Worm (Caenorhabditis elegans) whole organism, young adult: ENCODE results near the gene F34H10.1.

Experiments used
- B0019.2 ChIP-seq: fragments of 200-800 bp; sonication (Bioruptor generic); conservative IDR thresholded peaks from 2 replicates; pipeline ENCODE4 v1.3.6; 2022; ENCODE audit warnings: missing genetic modification reagents, missing genetic modification characterization, missing compliant biosample characterization
- C17E4.6 ChIP-seq: fragments of 200-800 bp; sonication (Bioruptor generic); IDR thresholded peaks from 2 replicates; pipeline ENCODE4 v1.3.6; 2022; ENCODE audit warnings: missing genetic modification reagents, missing genetic modification characterization, missing compliant biosample characterization
- D2030.7 ChIP-seq: fragments of 200-800 bp; sonication (Bioruptor generic); IDR thresholded peaks from 2 replicates; pipeline ENCODE4 v1.3.6; 2022; ENCODE audit warnings: missing genetic modification reagents, missing genetic modification characterization, missing compliant biosample characterization
- F23B12.7 ChIP-seq: sonication (generic microtip); optimal IDR thresholded peaks from 2 replicates; lab custom pipeline; 2017; ENCODE audit warnings: missing genetic modification characterization, mild to moderate bottlenecking, missing compliant biosample characterization, antibody characterized with exemption, moderate library complexity; ENCODE audit not compliant: insufficient read depth
- F37B4.10 ChIP-seq: fragments of 200-800 bp; sonication (Bioruptor generic); IDR thresholded peaks from 2 replicates; pipeline ENCODE4 v1.3.6; 2022; ENCODE audit warnings: missing genetic modification characterization, missing compliant biosample characterization
- F49E8.2 ChIP-seq: sonication (generic microtip); optimal IDR thresholded peaks from 3 replicates; lab custom pipeline; 2017; ENCODE audit warnings: missing genetic modification characterization, mild to moderate bottlenecking, missing compliant biosample characterization, antibody characterized with exemption, moderate library complexity; ENCODE audit not compliant: insufficient read depth
- F57C9.4 ChIP-seq: sonication (generic microtip); optimal IDR thresholded peaks from 2 replicates; lab custom pipeline; 2017; ENCODE audit warnings: mild to moderate bottlenecking, missing genetic modification characterization, missing compliant biosample characterization
- T07F8.4 ChIP-seq: sonication (generic microtip); optimal IDR thresholded peaks from 2 replicates; lab custom pipeline; 2016; ENCODE audit warnings: mild to moderate bottlenecking, missing genetic modification characterization, moderate library complexity, missing compliant biosample characterization
- T26A5.8 ChIP-seq: sonication (generic microtip); optimal IDR thresholded peaks from 2 replicates; lab custom pipeline; 2016; ENCODE audit warnings: missing genetic modification characterization, missing compliant biosample characterization
- Y95B8A.8 ChIP-seq: fragments of 200-800 bp; sonication (Bioruptor generic); IDR thresholded peaks from 2 replicates; pipeline ENCODE4 v1.3.6; 2022; ENCODE audit warnings: missing genetic modification reagents, missing genetic modification characterization, missing compliant biosample characterization
- ZK185.1 ChIP-seq: sonication (generic microtip); optimal IDR thresholded peaks from 2 replicates; lab custom pipeline; 2016; ENCODE audit warnings: mild to moderate bottlenecking, missing genetic modification characterization, missing compliant biosample characterization; ENCODE audit not compliant: poor library complexity, severe bottlenecking
- aptf-2 ChIP-seq: fragments of 200-800 bp; sonication (Bioruptor generic); conservative IDR thresholded peaks from 2 replicates; pipeline ENCODE4 v1.3.6; 2022; ENCODE audit warnings: missing genetic modification reagents, missing genetic modification characterization, missing compliant biosample characterization
- aptf-3 ChIP-seq: fragments of 200-800 bp; sonication (Bioruptor generic); IDR thresholded peaks from 2 replicates; pipeline ENCODE4 v1.3.6; 2022; ENCODE audit warnings: missing genetic modification characterization, missing compliant biosample characterization
- atf-7 ChIP-seq: sonication (generic microtip); optimal IDR thresholded peaks from 2 replicates; lab custom pipeline; 2017; ENCODE audit warnings: mild to moderate bottlenecking, missing genetic modification characterization, missing compliant biosample characterization
- attf-5 ChIP-seq: fragments of 200-800 bp; sonication (Bioruptor generic); optimal IDR thresholded peaks from 2 replicates; lab custom pipeline; 2018; ENCODE audit warnings: mild to moderate bottlenecking, missing genetic modification characterization, missing compliant biosample characterization
- cebp-1 ChIP-seq, 2 experiments: fragments of 200-800 bp in 1 of 2; sonication (Bioruptor generic) in 1 of 2; sonication (generic microtip) in 1 of 2; IDR thresholded peaks in 1 of 2; optimal IDR thresholded peaks in 1 of 2; 2 replicates each; pipeline versions ENCODE4 v1.3.6 to Lab custom; 2017 to 2022; ENCODE audit warnings: missing compliant biosample characterization in 2 of 2, missing genetic modification characterization in 2 of 2, mild to moderate bottlenecking in 1 of 2, missing genetic modification reagents in 1 of 2, moderate library complexity in 1 of 2
- cebp-2 ChIP-seq: fragments of 200-800 bp; sonication (Bioruptor generic); IDR thresholded peaks from 2 replicates; pipeline ENCODE4 v1.3.6; 2022; ENCODE audit warnings: missing genetic modification characterization, missing compliant biosample characterization
- ceh-100 ChIP-seq: fragments of 200-800 bp; sonication (Bioruptor generic); IDR thresholded peaks from 2 replicates; pipeline ENCODE4 v1.3.6; 2022; ENCODE audit warnings: missing genetic modification reagents, missing genetic modification characterization, missing compliant biosample characterization
- chd-7 ChIP-seq: sonication (generic microtip); optimal IDR thresholded peaks from 2 replicates; lab custom pipeline; 2016; ENCODE audit warnings: mild to moderate bottlenecking, missing genetic modification characterization, moderate library complexity, missing compliant biosample characterization
- die-1 ChIP-seq: sonication (generic microtip); optimal IDR thresholded peaks from 2 replicates; lab custom pipeline; 2016; ENCODE audit warnings: missing genotype, mild to moderate bottlenecking, missing genetic modification characterization, missing compliant biosample characterization
- dox-1 ChIP-seq: fragments of 200-800 bp; sonication (Bioruptor generic); IDR thresholded peaks from 2 replicates; pipeline ENCODE4 v1.3.6; 2022; ENCODE audit warnings: missing genetic modification reagents, missing genetic modification characterization, missing compliant biosample characterization
- egl-18 ChIP-seq: fragments of 200-800 bp; sonication (Bioruptor generic); IDR thresholded peaks from 2 replicates; pipeline ENCODE4 v1.3.6; 2022; ENCODE audit warnings: missing genetic modification reagents, missing genetic modification characterization, missing compliant biosample characterization
- ekl-4 ChIP-seq: fragments of 200-800 bp; sonication (Bioruptor generic); IDR thresholded peaks from 2 replicates; pipeline ENCODE4 v1.3.6; 2022; ENCODE audit warnings: missing genetic modification reagents, missing genetic modification characterization, missing compliant biosample characterization
- ets-4 ChIP-seq: fragments of 200-800 bp; sonication (Bioruptor generic); optimal IDR thresholded peaks from 2 replicates; lab custom pipeline; 2018; ENCODE audit warnings: mild to moderate bottlenecking, missing genetic modification characterization, missing compliant biosample characterization
- gei-17 ChIP-seq: fragments of 200-800 bp; sonication (Bioruptor generic); optimal IDR thresholded peaks from 2 replicates; lab custom pipeline; 2018; ENCODE audit warnings: mild to moderate bottlenecking, missing genetic modification characterization, missing compliant biosample characterization
- hrde-1 ChIP-seq: sonication (generic microtip); optimal IDR thresholded peaks from 2 replicates; lab custom pipeline; 2016; ENCODE audit warnings: missing genetic modification characterization, mild to moderate bottlenecking, missing compliant biosample characterization, moderate library complexity, missing genotype, missing genetic modification reagents, borderline replicate concordance
- hsf-1 ChIP-seq: fragments of 200-800 bp; sonication (Bioruptor generic); IDR thresholded peaks from 2 replicates; pipeline ENCODE4 v1.3.6; 2022; ENCODE audit warnings: missing genetic modification reagents, missing genetic modification characterization, missing compliant biosample characterization
- lag-1 ChIP-seq: fragments of 200-800 bp; sonication (Bioruptor generic); IDR thresholded peaks from 2 replicates; pipeline ENCODE4 v1.3.6; 2022; ENCODE audit warnings: missing genetic modification reagents, missing genetic modification characterization, missing compliant biosample characterization
- madf-10 ChIP-seq: sonication (generic microtip); optimal IDR thresholded peaks from 2 replicates; lab custom pipeline; 2016; ENCODE audit warnings: mild to moderate bottlenecking, missing genetic modification characterization, missing compliant biosample characterization
- madf-3 ChIP-seq: fragments of 200-800 bp; sonication (Bioruptor generic); IDR thresholded peaks from 2 replicates; pipeline ENCODE4 v1.3.6; 2022; ENCODE audit warnings: missing genetic modification reagents, missing genetic modification characterization, missing compliant biosample characterization
- madf-6 ChIP-seq: fragments of 200-800 bp; sonication (Bioruptor generic); IDR thresholded peaks from 2 replicates; pipeline ENCODE4 v1.3.6; 2022; ENCODE audit warnings: missing genetic modification reagents, missing genetic modification characterization, missing compliant biosample characterization
- mel-28 ChIP-seq: sonication (generic microtip); optimal IDR thresholded peaks from 2 replicates; lab custom pipeline; 2016; ENCODE audit warnings: borderline replicate concordance, mild to moderate bottlenecking, missing genetic modification characterization, missing compliant biosample characterization
- mes-4 ChIP-seq: sonication (generic microtip); optimal IDR thresholded peaks from 2 replicates; lab custom pipeline; 2016; ENCODE audit warnings: missing genotype, missing genetic modification characterization, missing compliant biosample characterization
- mxl-1 ChIP-seq: sonication (generic microtip); optimal IDR thresholded peaks from 2 replicates; lab custom pipeline; 2016; ENCODE audit warnings: missing genetic modification characterization, missing compliant biosample characterization
- nfya-1 ChIP-seq: sonication (generic microtip); optimal IDR thresholded peaks from 2 replicates; lab custom pipeline; 2017; ENCODE audit warnings: antibody characterized with exemption, missing compliant biosample characterization, missing genetic modification characterization, borderline replicate concordance; ENCODE audit not compliant: insufficient read depth
- nhr-179 ChIP-seq: sonication (generic microtip); optimal IDR thresholded peaks from 2 replicates; lab custom pipeline; 2016; ENCODE audit warnings: mild to moderate bottlenecking, missing genetic modification characterization, missing compliant biosample characterization
- nhr-80 ChIP-seq: sonication (generic microtip); optimal IDR thresholded peaks from 2 replicates; lab custom pipeline; 2016; ENCODE audit warnings: missing genetic modification characterization, missing compliant biosample characterization
- nhr-90 ChIP-seq: sonication (generic microtip); optimal IDR thresholded peaks from 2 replicates; lab custom pipeline; 2016; ENCODE audit warnings: missing genotype, mild to moderate bottlenecking, missing genetic modification characterization, missing compliant biosample characterization
- rec-8 ChIP-seq, 2 experiments: sonication (generic microtip); optimal IDR thresholded peaks; 2 replicates each; lab custom pipeline; 2016; ENCODE audit warnings: mild to moderate bottlenecking in 2 of 2, missing genetic modification characterization in 2 of 2, missing genetic modification reagents in 2 of 2, missing genotype in 2 of 2, missing biosample characterization in 1 of 2, missing compliant biosample characterization in 1 of 2, moderate library complexity in 1 of 2
- rpc-1 ChIP-seq, 2 experiments: fragments of 150-350 bp in 1 of 2; sonication (generic microtip) in 1 of 2; optimal IDR thresholded peaks; 2 replicates each; lab custom pipeline; 2014 to 2018; ENCODE audit warnings: missing biosample characterization in 1 of 2, missing genetic modification characterization in 1 of 2, missing genetic modification reagents in 1 of 2, missing genotype in 1 of 2
- sea-2 ChIP-seq: fragments of 200-800 bp; sonication (Bioruptor generic); IDR thresholded peaks from 2 replicates; pipeline ENCODE4 v1.3.6; 2022; ENCODE audit warnings: missing genetic modification characterization, missing compliant biosample characterization
- snpc-1.3 ChIP-seq: sonication (generic microtip); optimal IDR thresholded peaks from 2 replicates; lab custom pipeline; 2017; ENCODE audit warnings: missing genetic modification characterization, mild to moderate bottlenecking, missing compliant biosample characterization, antibody characterized with exemption, moderate library complexity, missing genotype, missing genetic modification reagents; ENCODE audit not compliant: insufficient read depth
- somi-1 ChIP-seq: fragments of 200-800 bp; sonication (Bioruptor generic); optimal IDR thresholded peaks from 2 replicates; lab custom pipeline; 2018; ENCODE audit warnings: mild to moderate bottlenecking, missing genetic modification characterization, missing compliant biosample characterization
- sptf-2 ChIP-seq: fragments of 200-800 bp; sonication (Bioruptor generic); optimal IDR thresholded peaks from 2 replicates; lab custom pipeline; 2018; ENCODE audit warnings: mild to moderate bottlenecking, missing genetic modification characterization, missing compliant biosample characterization
- tbx-9 ChIP-seq: sonication (generic microtip); optimal IDR thresholded peaks from 2 replicates; lab custom pipeline; 2016; ENCODE audit warnings: borderline replicate concordance, missing genetic modification characterization, inconsistent platforms, missing compliant biosample characterization
- ztf-18 ChIP-seq: sonication (generic microtip); optimal IDR thresholded peaks from 2 replicates; lab custom pipeline; 2016; ENCODE audit warnings: missing genotype, mild to moderate bottlenecking, missing genetic modification characterization, missing compliant biosample characterization

F34H10.1 gene

ce11 chrX:9637700-9638099 is 11.8 kb downstream of the F34H10.1 start (continued):
- TF ChIP-seq ZK185.1 (tag; lab: Kevin White, UChicago) = peak; percentile 71
- TF ChIP-seq die-1 (tag; lab: Kevin White, UChicago) = peak; percentile 90
- peak; percentile 45 to 90 for TF ChIP-seq rec-8 (tag; optimal IDR thresholded peaks at IDR 0.05; lab: Kevin White, UChicago)
- TF ChIP-seq ekl-4 (GFP tag; lab: Robert Waterston, UW) = no peak
- TF ChIP-seq dox-1 = no peak; the same call in 1 of the 2 replicates
- 0 out of 2 replicates have a peak, but pooled peaks have one; percentile 32 for TF ChIP-seq Y95B8A.8 (GFP tag; lab: Robert Waterston, UW)
- TF ChIP-seq F57C9.4 (tag; lab: Kevin White, UChicago) = no peak
- peak; percentile 75; the same call in 1 of the 2 replicates for TF ChIP-seq C17E4.6 (GFP tag; lab: Robert Waterston, UW)
- no peak for TF ChIP-seq nhr-80
- peak; percentile 22 for TF ChIP-seq attf-5
- TF ChIP-seq somi-1 (GFP tag; lab: Kevin White, UChicago) = peak; percentile 54
- TF ChIP-seq T26A5.8 (tag; lab: Kevin White, UChicago) = peak; percentile 78
- no peak; the same call in none of the 2 replicates for TF ChIP-seq D2030.7 (GFP tag; lab: Robert Waterston, UW)
- TF ChIP-seq lag-1 (GFP tag; lab: Robert Waterston, UW) = no peak
- no peak for TF ChIP-seq F37B4.10
- peak; percentile 61 for TF ChIP-seq ceh-100 (GFP tag; lab: Robert Waterston, UW)
- TF ChIP-seq mes-4 = peak; percentile 49
- no peak for TF ChIP-seq mel-28
- no peak for TF ChIP-seq nfya-1 (tag; lab: Kevin White, UChicago)
- TF ChIP-seq madf-6 (GFP tag; lab: Robert Waterston, UW) = no peak; the same call in 1 of the 2 replicates
- TF ChIP-seq ztf-18 = peak; percentile 66
- no peak for TF ChIP-seq sea-2 (GFP tag; lab: Robert Waterston, UW)
- peak; percentile 68 for TF ChIP-seq hrde-1
- peak; percentile 67 for TF ChIP-seq nhr-179
- TF ChIP-seq B0019.2 (GFP tag; lab: Robert Waterston, UW) = peak; percentile 61; the same call in 1 of the 2 replicates
- TF ChIP-seq ets-4 (GFP tag; lab: Kevin White, UChicago) = peak; percentile 11
- peak; percentile 72 for TF ChIP-seq sptf-2 (GFP tag; lab: Kevin White, UChicago)
- peak; percentile 84 for TF ChIP-seq mxl-1 (tag; lab: Kevin White, UChicago)
- no peak; the same call in 1 of the 2 replicates for TF ChIP-seq hsf-1 (GFP tag; lab: Robert Waterston, UW)
- TF ChIP-seq F49E8.2 (tag; lab: Kevin White, UChicago) = peak; percentile 27
- TF ChIP-seq tbx-9 = no peak
- no peak for TF ChIP-seq aptf-2 (GFP tag; lab: Robert Waterston, UW)
- peak; percentile 93 for TF ChIP-seq aptf-3 (GFP tag; lab: Robert Waterston, UW)
- TF ChIP-seq nhr-90 (tag; lab: Kevin White, UChicago) = peak; percentile 81
- TF ChIP-seq cebp-2 (GFP tag; lab: Robert Waterston, UW) = 0 out of 2 replicates have a peak, but pooled peaks have one; percentile 82
- peak; percentile 76 for TF ChIP-seq T07F8.4

ce11 chrX:9638825-9639474 is 13.0 kb downstream of the F34H10.1 start:
- TF ChIP-seq chd-7 (no peak), atf-7 (tag; lab: Kevin White, UChicago) (peak; percentile 46), hrde-1 (no peak), gei-17 (GFP tag; lab: Kevin White, UChicago) (no peak), madf-3 (GFP tag; lab: Robert Waterston, UW) (no peak), cebp-1 (GFP tag; IDR thresholded peaks at IDR 0.05; lab: Robert Waterston, UW) (no peak), cebp-1 (tag; optimal IDR thresholded peaks at IDR 0.05; lab: Kevin White, UChicago) (peak; percentile 20), F23B12.7 (tag; lab: Kevin White, UChicago) (no peak), egl-18 (GFP tag; lab: Robert Waterston, UW) (no peak), rpc-1 (optimal IDR thresholded peaks at IDR 0.05; lab: Kevin White, UChicago) (no peak), rpc-1 (tag; optimal IDR thresholded peaks at IDR 0.05; lab: Kevin White, UChicago) (no peak), snpc-1.3 (no peak), madf-10 (no peak), dox-1 (no peak), nhr-80 (peak; percentile 47)
